Fruit fly (Drosophila melanogaster): ENCODE results near the gene CG7394.

CG7394 gene

DNA sequence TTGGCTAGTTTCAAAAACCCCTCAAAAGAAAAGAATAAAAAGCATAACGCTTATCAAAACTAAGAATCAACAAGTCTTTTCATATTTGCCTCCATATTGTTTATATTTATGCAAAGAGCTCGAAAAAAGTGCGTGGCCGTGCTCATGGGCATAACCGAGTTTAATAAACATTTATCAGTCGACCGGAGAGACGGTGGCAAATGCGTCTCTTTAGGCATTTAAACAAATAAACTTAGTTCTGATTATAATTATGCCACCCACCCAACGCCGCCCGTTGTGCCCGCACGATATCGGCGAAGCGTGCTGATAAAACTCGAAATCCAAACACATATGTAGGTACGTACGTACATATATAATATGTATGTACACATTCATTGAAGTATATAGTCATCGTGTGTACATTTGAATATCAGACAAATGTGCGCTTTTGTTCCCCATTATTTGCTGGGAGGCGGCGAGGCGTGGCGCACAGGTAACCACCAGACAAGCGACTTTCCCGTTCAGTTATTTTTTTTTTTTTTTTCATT lies 33.3 kb upstream of the CG7394 start (continued):
- TF ChIP-seq H15 (GFP tag; IDR thresholded peaks at IDR 0.05) (0 out of 3 replicates have a peak, but pooled peaks have one; percentile 23), emc (GFP tag; optimal IDR thresholded peaks at IDR 0.05) (no peak), CG4424 (GFP tag; optimal IDR thresholded peaks at IDR 0.05) (no peak), sima (GFP tag; optimal IDR thresholded peaks at IDR 0.05) (no peak), sqz (GFP tag; optimal IDR thresholded peaks at IDR 0.05) (no peak), Ets65A (GFP tag) (no peak), nerfin-2 (GFP tag; IDR thresholded peaks at IDR 0.05; ENCODE audit: partially characterized antibody) (no peak), dm (GFP tag; optimal IDR thresholded peaks at IDR 0.05) (no peak), CG9609 (GFP tag; optimal IDR thresholded peaks at IDR 0.05) (no peak), bsh (GFP tag; optimal IDR thresholded peaks at IDR 0.05) (no peak), trem (tag; optimal IDR thresholded peaks at IDR 0.05) (no peak), ATbp (GFP tag; optimal IDR thresholded peaks at IDR 0.05) (peak; percentile 61), CG6254 (GFP tag; optimal IDR thresholded peaks at IDR 0.05) (no peak), hkb (optimal IDR thresholded peaks at IDR 0.05) (no peak), hkb (GFP tag; IDR thresholded peaks at IDR 0.05) (0 out of 2 replicates have a peak, but pooled peaks have one; percentile 35), Asciz (GFP tag; optimal IDR thresholded peaks at IDR 0.05) (peak; percentile 51), CG9437 (GFP tag; optimal IDR thresholded peaks at IDR 0.05) (no peak), NC2β (GFP tag; optimal IDR thresholded peaks at IDR 0.05) (no peak), ham (GFP tag; IDR thresholded peaks at IDR 0.05) (no peak), CG17385 (GFP tag; optimal IDR thresholded peaks at IDR 0.05) (peak; percentile 44), CG2120 (GFP tag; optimal IDR thresholded peaks at IDR 0.05) (no peak), CG10654 (GFP tag; optimal IDR thresholded peaks at IDR 0.05) (no peak), odd (GFP tag; optimal IDR thresholded peaks at IDR 0.05) (peak; percentile 19), Tbp (GFP tag; optimal IDR thresholded peaks at IDR 0.05) (no peak), CG32767 (GFP tag; IDR thresholded peaks at IDR 0.05) (no peak), zfh1 (GFP tag; IDR thresholded peaks at IDR 0.05) (0 out of 3 replicates have a peak, but pooled peaks have one; percentile 4), CTCF (GFP tag; optimal IDR thresholded peaks at IDR 0.05) (no peak), CG8359 (GFP tag; optimal IDR thresholded peaks at IDR 0.05; ENCODE audit: borderline replicate concordance) (no peak), Myb (GFP tag; optimal IDR thresholded peaks at IDR 0.05) (peak; percentile 2), kni (GFP tag; optimal IDR thresholded peaks at IDR 0.05) (no peak), CG30020 (tag; optimal IDR thresholded peaks at IDR 0.05) (no peak), sr (GFP tag; IDR thresholded peaks at IDR 0.05) (no peak), CG5180 (GFP tag; optimal IDR thresholded peaks at IDR 0.05) (peak; percentile 16), CG10979 (tag; optimal IDR thresholded peaks at IDR 0.05) (no peak), caup (GFP tag; optimal IDR thresholded peaks at IDR 0.05; ENCODE audit: severe bottlenecking) (peak; percentile 23), MTF-1 (GFP tag; optimal IDR thresholded peaks at IDR 0.05; ENCODE audit: borderline replicate concordance) (peak; percentile 17), bowl (GFP tag; IDR thresholded peaks at IDR 0.05) (0 out of 2 replicates have a peak, but pooled peaks have one; percentile 11), C15 (GFP tag; IDR thresholded peaks at IDR 0.05) (no peak), ems (GFP tag; optimal IDR thresholded peaks at IDR 0.05) (no peak), CG10321 (GFP tag; IDR thresholded peaks at IDR 0.05) (no peak), CG17568 (GFP tag; optimal IDR thresholded peaks at IDR 0.05) (peak; percentile 1), chn (GFP tag; optimal IDR thresholded peaks at IDR 0.05) (no peak), zf30C (GFP tag; optimal IDR thresholded peaks at IDR 0.05) (no peak), CG7271 (tag; optimal IDR thresholded peaks at IDR 0.05) (no peak), Xbp1 (GFP tag; optimal IDR thresholded peaks at IDR 0.05) (no peak), exex (tag; optimal IDR thresholded peaks at IDR 0.05) (peak; percentile 73), aop (GFP tag; IDR thresholded peaks at IDR 0.05) (no peak), gcm (GFP tag; optimal IDR thresholded peaks at IDR 0.05) (peak; percentile 51), Atf-2 (GFP tag; optimal IDR thresholded peaks at IDR 0.05) (no peak), grn (GFP tag; optimal IDR thresholded peaks at IDR 0.05) (peak; percentile 51), Ada2b (GFP tag; IDR thresholded peaks at IDR 0.05) (no peak)

Data from whole organism, embryonic.